Worm (Caenorhabditis elegans) whole organism, late embryonic: ENCODE measurements around the gene mtr-4.

Experiments used
- ama-1 ChIP-seq: fragments of 150-350 bp; optimal IDR thresholded peaks from 2 replicates; lab custom pipeline; 2014
- ceh-18 ChIP-seq: sonication (generic microtip); optimal IDR thresholded peaks from 2 replicates; lab custom pipeline; 2016; ENCODE audit warnings: missing genetic modification characterization, missing compliant biosample characterization
- ceh-30 ChIP-seq: fragments of 150-350 bp; optimal IDR thresholded peaks from 2 replicates; lab custom pipeline; 2014; ENCODE audit warnings: missing biosample characterization, missing genetic modification characterization
- dmd-4 ChIP-seq: sonication (generic microtip); optimal IDR thresholded peaks from 2 replicates; lab custom pipeline; 2016; ENCODE audit warnings: borderline replicate concordance, missing genetic modification characterization, missing compliant biosample characterization
- elt-2 ChIP-seq: sonication (generic microtip); optimal IDR thresholded peaks from 2 replicates; lab custom pipeline; 2016; ENCODE audit warnings: missing genetic modification reagents, missing genetic modification characterization, missing compliant biosample characterization
- hlh-8 ChIP-seq: sonication (generic microtip); optimal IDR thresholded peaks from 2 replicates; lab custom pipeline; 2016; ENCODE audit warnings: missing genotype, missing genetic modification characterization, missing compliant biosample characterization
- nhr-11 ChIP-seq: fragments of 150-350 bp; optimal IDR thresholded peaks from 2 replicates; lab custom pipeline; 2014; ENCODE audit warnings: missing biosample characterization, missing genetic modification characterization
- pha-4 ChIP-seq: fragments of 150-350 bp; optimal IDR thresholded peaks from 2 replicates; lab custom pipeline; 2018; ENCODE audit warnings: missing biosample characterization, missing genetic modification reagents, missing genetic modification characterization
- rnt-1 ChIP-seq: sonication (generic microtip); optimal IDR thresholded peaks from 2 replicates; lab custom pipeline; 2016; ENCODE audit warnings: missing genetic modification characterization, missing compliant biosample characterization
- ttx-3 ChIP-seq: sonication (generic microtip); optimal IDR thresholded peaks from 2 replicates; lab custom pipeline; 2016; ENCODE audit warnings: missing genetic modification reagents, missing genetic modification characterization, missing compliant biosample characterization

DNA sequence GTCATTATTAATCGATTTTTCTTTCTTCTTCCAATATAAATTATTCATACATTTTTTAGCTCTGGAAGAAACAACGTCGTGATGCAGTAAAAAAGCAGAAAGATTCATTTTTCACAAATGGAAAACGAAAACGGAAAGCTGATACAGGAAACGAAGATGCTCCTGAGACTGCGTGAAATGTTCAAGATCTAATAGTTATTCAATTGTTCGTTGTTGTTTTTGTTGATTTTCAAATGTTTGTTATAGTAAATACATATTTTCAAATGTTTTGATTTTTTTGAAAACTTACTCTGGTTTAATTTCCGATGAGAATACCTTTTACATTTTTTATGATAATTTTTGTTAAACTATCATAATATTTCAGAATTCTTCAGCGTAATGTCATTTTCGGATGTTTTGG, 38.3 kb downstream of the mtr-4 start, which contains the start of gene K07F5.16:
- TF ChIP-seq ama-1 (lab: Kevin White, UChicago) (no peak), nhr-11 (tag; lab: Kevin White, UChicago) (no peak), dmd-4 (tag; lab: Kevin White, UChicago) (no peak), ceh-30 (no peak), elt-2 (tag; lab: Kevin White, UChicago) (no peak), ceh-18 (no peak), rnt-1 (tag; lab: Kevin White, UChicago) (no peak), pha-4 (tag; lab: Kevin White, UChicago) (no peak), ttx-3 (tag; lab: Kevin White, UChicago) (no peak), hlh-8 (tag; lab: Kevin White, UChicago) (no peak)
